Worm (Caenorhabditis elegans) whole organism, L4/young adult: Measurements from ENCODE around the gene K06H6.5.

ENCODE experiments used
- W03F9.2 ChIP-seq: fragments of 150-350 bp; optimal IDR thresholded peaks from 2 replicates; lab custom pipeline; 2014; ENCODE audit warnings: missing biosample characterization, missing genetic modification characterization
- him-1 ChIP-seq: sonication (generic microtip); optimal IDR thresholded peaks from 2 replicates; lab custom pipeline; 2016; ENCODE audit warnings: missing genotype, missing genetic modification reagents, missing genetic modification characterization, missing compliant biosample characterization

DNA sequence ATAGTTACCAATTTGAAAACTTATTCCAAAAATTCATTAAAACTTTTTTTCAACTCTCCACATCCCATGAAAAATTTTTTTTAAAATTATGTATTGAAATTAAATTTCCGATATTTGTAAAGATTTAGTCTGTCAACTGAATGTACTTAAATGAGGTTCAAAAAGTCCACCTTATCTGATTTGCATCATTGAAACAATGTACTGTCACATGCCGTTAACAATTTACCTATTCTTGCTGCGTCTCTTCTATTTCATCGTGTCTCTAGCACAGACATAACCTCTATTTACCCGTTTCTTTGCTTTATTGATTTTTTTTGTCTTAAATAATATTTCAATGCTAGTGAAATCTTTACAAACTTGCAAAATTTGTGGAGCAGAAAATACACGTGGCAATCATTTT, 34.0 kb downstream of the K06H6.5 start, which contains the start of gene nhr-90:
- TF ChIP-seq him-1 (tag; lab: Kevin White, UChicago) (no peak), W03F9.2 (tag; lab: Kevin White, UChicago) (no peak)
